Fruit fly (Drosophila melanogaster) whole organism, prepupa: ENCODE data around the gene puc.

Experiments
- Blimp-1 ChIP-seq: fragments of 200-800 bp; sonication (Bioruptor generic); optimal IDR thresholded peaks from 3 replicates; lab custom pipeline; 2017; ENCODE audit warnings: missing biosample characterization, missing genetic modification characterization, mild to moderate bottlenecking, moderate library complexity, missing genetic modification reagents
- CG10631 ChIP-seq: fragments of 200-800 bp; sonication (Bioruptor generic); optimal IDR thresholded peaks from 2 replicates; lab custom pipeline; 2016; ENCODE audit warnings: missing biosample characterization, missing genetic modification characterization
- CG10669 ChIP-seq: fragments of 200-800 bp; sonication (Bioruptor generic); optimal IDR thresholded peaks from 3 replicates; lab custom pipeline; 2018; ENCODE audit warnings: missing biosample characterization, mild to moderate bottlenecking, missing genetic modification characterization, moderate library complexity
- CG11294 ChIP-seq: fragments of 200-800 bp; sonication (Bioruptor generic); IDR thresholded peaks from 2 replicates; pipeline ENCODE4 v1.3.6; 2022; ENCODE audit warnings: missing biosample characterization, missing genetic modification characterization
- CG11902 ChIP-seq: fragments of 200-800 bp; sonication (Bioruptor generic); optimal IDR thresholded peaks from 3 replicates; lab custom pipeline; 2016; ENCODE audit warnings: missing biosample characterization, missing genetic modification characterization
- CG15336 ChIP-seq: fragments of 200-800 bp; sonication (Bioruptor generic); IDR thresholded peaks from 2 replicates; pipeline ENCODE4 v1.3.6; 2022; ENCODE audit warnings: missing biosample characterization, missing genetic modification characterization
- CG1621 ChIP-seq: fragments of 200-800 bp; sonication (Bioruptor generic); optimal IDR thresholded peaks from 3 replicates; lab custom pipeline; 2018; ENCODE audit warnings: missing biosample characterization, mild to moderate bottlenecking, missing genetic modification characterization
- CG16779 ChIP-seq: fragments of 200-800 bp; sonication (Bioruptor generic); optimal IDR thresholded peaks from 3 replicates; lab custom pipeline; 2017; ENCODE audit warnings: missing biosample characterization, mild to moderate bottlenecking, missing genetic modification characterization
- CG4318 ChIP-seq: fragments of 200-800 bp; sonication (Bioruptor generic); optimal IDR thresholded peaks from 3 replicates; lab custom pipeline; 2017; ENCODE audit warnings: missing biosample characterization, mild to moderate bottlenecking, missing genetic modification characterization
- CG6163 ChIP-seq: fragments of 200-800 bp; sonication (Bioruptor generic); IDR thresholded peaks from 3 replicates; pipeline ENCODE4 v1.3.6; 2022; ENCODE audit warnings: missing biosample characterization, missing genetic modification characterization
- CG6792 ChIP-seq: fragments of 200-800 bp; sonication (Bioruptor generic); optimal IDR thresholded peaks from 3 replicates; lab custom pipeline; 2016; ENCODE audit warnings: missing biosample characterization, missing genetic modification characterization
- CG6808 ChIP-seq: fragments of 200-800 bp; sonication (Bioruptor generic); optimal IDR thresholded peaks from 3 replicates; lab custom pipeline; 2017; ENCODE audit warnings: missing biosample characterization, missing genetic modification characterization, mild to moderate bottlenecking, moderate library complexity, missing genetic modification reagents
- CG8119 ChIP-seq: fragments of 200-800 bp; sonication (Bioruptor generic); IDR thresholded peaks from 3 replicates; pipeline ENCODE4 v1.3.6; 2022; ENCODE audit warnings: missing biosample characterization, missing genetic modification characterization
- CG8632 ChIP-seq: fragments of 200-800 bp; sonication (Bioruptor generic); optimal IDR thresholded peaks from 3 replicates; lab custom pipeline; 2016; ENCODE audit warnings: missing biosample characterization, missing genetic modification characterization
- CG9139 ChIP-seq: fragments of 200-800 bp; sonication (Bioruptor generic); optimal IDR thresholded peaks from 3 replicates; lab custom pipeline; 2017; ENCODE audit warnings: missing biosample characterization, mild to moderate bottlenecking, missing genetic modification characterization
- Eip75B ChIP-seq: fragments of 200-800 bp; sonication (Bioruptor generic); optimal IDR thresholded peaks from 3 replicates; lab custom pipeline; 2016; ENCODE audit warnings: missing biosample characterization, missing genetic modification characterization
- Eip78C ChIP-seq: fragments of 200-800 bp; sonication (Bioruptor generic); peaks from one replicate; lab custom pipeline; 2016; ENCODE audit warnings: missing biosample characterization, missing genetic modification characterization
- Eip93F ChIP-seq: fragments of 200-800 bp; sonication (Bioruptor generic); optimal IDR thresholded peaks from 2 replicates; lab custom pipeline; 2016; ENCODE audit warnings: missing biosample characterization, mild to moderate bottlenecking, missing genetic modification characterization
- Ets96B ChIP-seq: fragments of 200-800 bp; optimal IDR thresholded peaks from 2 replicates; lab custom pipeline; 2019; ENCODE audit warnings: missing biosample characterization, mild to moderate bottlenecking, missing genetic modification characterization, moderate library complexity
- Hr39 ChIP-seq: fragments of 200-800 bp; sonication (Bioruptor generic); optimal IDR thresholded peaks from 2 replicates; lab custom pipeline; 2016; ENCODE audit warnings: missing biosample characterization, missing genetic modification characterization
- Hr4 ChIP-seq: fragments of 200-800 bp; sonication (Bioruptor generic); optimal IDR thresholded peaks from 3 replicates; lab custom pipeline; 2016; ENCODE audit warnings: missing biosample characterization, missing genetic modification characterization
- Met ChIP-seq: fragments of 200-800 bp; sonication (Bioruptor generic); optimal IDR thresholded peaks from 3 replicates; lab custom pipeline; 2016; ENCODE audit warnings: missing biosample characterization, missing genetic modification characterization
- Smox ChIP-seq: fragments of 200-800 bp; sonication (Bioruptor generic); optimal IDR thresholded peaks from 3 replicates; lab custom pipeline; 2016; ENCODE audit warnings: missing biosample characterization, missing genetic modification characterization
- Sox14 ChIP-seq: fragments of 200-800 bp; sonication (Bioruptor generic); optimal IDR thresholded peaks from 3 replicates; lab custom pipeline; 2016; ENCODE audit warnings: missing biosample characterization, missing genetic modification characterization
- achi ChIP-seq: fragments of 200-800 bp; sonication (Bioruptor generic); optimal IDR thresholded peaks from 3 replicates; lab custom pipeline; 2016; ENCODE audit warnings: missing biosample characterization, missing genetic modification characterization
- acj6 ChIP-seq: fragments of 200-800 bp; sonication (Bioruptor generic); optimal IDR thresholded peaks from 3 replicates; lab custom pipeline; 2016; ENCODE audit warnings: missing biosample characterization, missing genetic modification characterization
- dac ChIP-seq: fragments of 200-800 bp; sonication (Bioruptor generic); optimal IDR thresholded peaks from 2 replicates; lab custom pipeline; 2017; ENCODE audit warnings: missing biosample characterization, mild to moderate bottlenecking, missing genetic modification characterization
- dsx ChIP-seq: fragments of 200-800 bp; optimal IDR thresholded peaks from 3 replicates; lab custom pipeline; 2019; ENCODE audit warnings: missing biosample characterization, mild to moderate bottlenecking, missing genetic modification characterization, moderate library complexity; ENCODE audit not compliant: poor library complexity, severe bottlenecking
- eg ChIP-seq: fragments of 200-800 bp; sonication (Bioruptor generic); IDR thresholded peaks from 3 replicates; pipeline ENCODE4 v1.3.6; 2022; ENCODE audit warnings: missing biosample characterization, missing genetic modification characterization
- esn ChIP-seq: fragments of 200-800 bp; sonication (Bioruptor generic); optimal IDR thresholded peaks from 2 replicates; lab custom pipeline; 2016; ENCODE audit warnings: missing biosample characterization, mild to moderate bottlenecking, missing genetic modification characterization, moderate library complexity
- fd85E ChIP-seq: fragments of 200-800 bp; sonication (Bioruptor generic); optimal IDR thresholded peaks from 3 replicates; lab custom pipeline; 2016; ENCODE audit warnings: missing biosample characterization, missing genetic modification characterization
- net ChIP-seq: fragments of 200-800 bp; sonication (Bioruptor generic); optimal IDR thresholded peaks from 3 replicates; lab custom pipeline; 2016; ENCODE audit warnings: missing biosample characterization, missing genetic modification characterization
- pdm3 ChIP-seq: fragments of 200-800 bp; sonication (Bioruptor generic); optimal IDR thresholded peaks from 3 replicates; lab custom pipeline; 2016; ENCODE audit warnings: missing biosample characterization, missing genetic modification characterization
- spab ChIP-seq: fragments of 200-800 bp; sonication (Bioruptor generic); optimal IDR thresholded peaks from 2 replicates; lab custom pipeline; 2017; ENCODE audit warnings: missing biosample characterization, mild to moderate bottlenecking, missing genetic modification characterization, missing genetic modification reagents
- ss ChIP-seq, 2 experiments: fragments of 200-800 bp; sonication (Bioruptor generic); optimal IDR thresholded peaks; 2 replicates in 1 of 2; 3 replicates in 1 of 2; lab custom pipeline; 2017 to 2018; ENCODE audit warnings: mild to moderate bottlenecking in 2 of 2, missing biosample characterization in 2 of 2, missing genetic modification characterization in 2 of 2, moderate library complexity in 1 of 2
- svp ChIP-seq: fragments of 200-800 bp; sonication (Bioruptor generic); peaks from one replicate; lab custom pipeline; 2016; ENCODE audit warnings: missing biosample characterization, missing genetic modification characterization
- topi ChIP-seq: fragments of 200-800 bp; sonication (Bioruptor generic); optimal IDR thresholded peaks from 3 replicates; lab custom pipeline; 2016; ENCODE audit warnings: missing biosample characterization, missing genetic modification characterization
- vri ChIP-seq: fragments of 200-800 bp; sonication (Bioruptor generic); optimal IDR thresholded peaks from 3 replicates; lab custom pipeline; 2016; ENCODE audit warnings: missing biosample characterization, mild to moderate bottlenecking, missing genetic modification characterization

puc gene

DNA sequence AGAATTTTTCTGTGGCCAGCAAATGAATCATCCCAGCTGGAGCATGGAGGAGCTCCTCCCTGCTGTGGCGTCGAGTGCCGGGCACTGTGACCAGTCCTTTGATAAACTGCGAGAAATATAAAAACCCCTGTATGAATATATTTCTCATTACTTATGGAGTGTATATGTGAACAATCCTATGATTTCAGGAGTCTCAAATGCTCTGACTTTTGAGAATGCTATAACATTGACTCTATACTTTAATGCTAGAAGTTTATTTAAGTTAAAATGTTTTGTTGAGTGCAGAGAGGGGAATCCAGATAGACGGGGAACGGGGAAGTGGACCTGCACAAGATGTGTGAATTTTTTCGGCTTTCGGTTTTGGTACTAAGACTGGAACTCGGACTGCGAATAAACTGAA, 37.0 kb downstream of the puc start (continued):
- no peak for TF ChIP-seq dsx (GFP tag; lab: Kevin White, UChicago)
- peak; percentile 72 for TF ChIP-seq Sox14
- TF ChIP-seq CG6792, result peak; percentile 25
- peak; percentile 44 for TF ChIP-seq acj6 (GFP tag; lab: Kevin White, UChicago)
- no peak for TF ChIP-seq CG11294
- 0 out of 3 replicates have a peak, but pooled peaks have one; percentile 23 for TF ChIP-seq CG8119 (GFP tag; lab: Robert Waterston, UW)
- TF ChIP-seq net (GFP tag; lab: Kevin White, UChicago), result no peak
- peak; percentile 78 for TF ChIP-seq Hr39
- peak; percentile 12 for TF ChIP-seq CG11902 (GFP tag; lab: Kevin White, UChicago)
- TF ChIP-seq CG9139 (GFP tag; lab: Kevin White, UChicago), result no peak

DNA sequence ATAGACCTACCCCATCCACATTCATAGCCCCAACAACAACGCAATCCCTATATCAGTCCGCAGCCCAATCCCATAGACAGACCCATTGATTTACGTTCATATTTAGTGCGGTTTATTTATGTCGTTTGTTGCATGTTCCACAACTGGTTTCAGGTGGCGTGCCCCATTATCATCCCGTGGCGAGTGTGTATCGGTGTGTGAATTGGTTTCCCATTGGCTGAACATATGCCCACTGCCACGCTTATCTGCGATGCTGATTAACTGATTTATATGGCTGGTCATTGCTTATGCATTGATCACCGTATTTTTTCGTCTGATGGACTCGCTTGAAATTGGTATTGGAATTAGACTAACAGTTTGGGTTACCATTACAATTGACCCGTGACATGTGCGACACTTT, 40.6 kb downstream of the puc start:
- TF ChIP-seq ss (GFP tag; optimal IDR thresholded peaks at IDR 0.05; lab: Kevin White, UChicago), result peak in 1 of 2 experiments; percentile 60
- TF ChIP-seq Ets96B (tag; lab: Kevin White, UChicago), result no peak
- no peak for TF ChIP-seq svp (GFP tag; lab: Kevin White, UChicago)
- TF ChIP-seq spab (GFP tag; lab: Kevin White, UChicago), result no peak
- TF ChIP-seq Hr4 (GFP tag; lab: Kevin White, UChicago), result no peak

DNA sequence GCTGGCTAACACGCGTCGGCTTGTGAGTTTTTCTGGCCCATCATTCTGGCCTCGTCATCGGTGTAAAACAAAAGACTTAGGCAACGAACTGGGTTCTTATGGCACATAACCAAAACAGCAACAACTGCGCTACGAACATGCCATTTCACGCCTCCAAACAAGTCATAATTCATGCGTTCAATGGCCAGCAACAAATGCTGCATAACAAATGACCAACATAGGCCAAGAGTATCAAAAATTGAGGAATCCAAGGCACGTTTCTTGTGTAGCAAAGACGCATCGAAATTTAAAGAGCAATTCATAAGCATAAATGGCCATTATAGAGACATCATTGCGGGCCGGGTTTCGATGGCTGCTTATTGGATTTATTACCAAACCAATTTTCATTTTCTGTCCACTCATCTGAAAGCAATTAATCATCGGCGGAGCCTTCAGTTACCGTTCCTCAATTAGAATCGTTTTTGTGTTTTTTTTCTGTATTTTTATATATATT, 41.8 kb downstream of the puc start:
- TF ChIP-seq Eip78C (GFP tag; lab: Kevin White, UChicago) (no peak), fd85E (GFP tag; lab: Kevin White, UChicago) (no peak), Smox (GFP tag; lab: Kevin White, UChicago) (no peak), CG6163 (GFP tag; lab: Robert Waterston, UW) (no peak), dsx (GFP tag; lab: Kevin White, UChicago) (no peak), CG11902 (GFP tag; lab: Kevin White, UChicago) (no peak), net (GFP tag; lab: Kevin White, UChicago) (no peak), CG6808 (no peak), CG1621 (tag; lab: Kevin White, UChicago) (no peak), CG11294 (no peak), ss (GFP tag; optimal IDR thresholded peaks at IDR 0.05; lab: Kevin White, UChicago) (no peak), vri (no peak), Eip93F (GFP tag; lab: Kevin White, UChicago) (no peak), topi (GFP tag; lab: Kevin White, UChicago) (no peak)

dm6 chr3R:8149003-8149402, 43.9 kb downstream of the puc start:
- TF ChIP-seq Smox (GFP tag; lab: Kevin White, UChicago) (no peak), CG8632 (GFP tag; lab: Kevin White, UChicago) (no peak), CG15336 (no peak), pdm3 (GFP tag; lab: Kevin White, UChicago) (no peak), CG11294 (no peak), CG6808 (no peak), Met (GFP tag; lab: Kevin White, UChicago) (no peak), achi (no peak), Eip78C (GFP tag; lab: Kevin White, UChicago) (peak; percentile 52)

DNA sequence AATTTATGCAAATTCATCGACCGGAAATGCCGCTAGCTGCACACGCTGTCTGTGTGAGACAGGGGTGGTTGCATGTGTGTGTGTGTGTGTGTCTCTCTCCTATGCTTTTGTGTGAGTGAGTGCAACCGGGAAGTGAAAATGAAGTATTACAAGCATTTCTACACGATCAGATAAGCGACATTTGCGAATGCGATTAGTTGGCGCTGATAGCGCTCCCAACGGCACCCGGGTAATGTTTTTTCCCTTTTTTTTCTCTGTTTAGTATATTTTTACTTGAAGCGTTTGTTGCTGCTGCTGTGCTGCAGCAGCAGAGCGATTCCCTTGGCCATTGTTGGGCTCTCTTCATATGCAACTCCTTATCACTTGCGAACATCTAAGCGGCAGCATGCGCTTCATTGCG, 44.9 kb downstream of the puc start:
- no peak for TF ChIP-seq CG16779 (tag; lab: Kevin White, UChicago)
- TF ChIP-seq eg, result no peak
- TF ChIP-seq dac, result no peak
- no peak for TF ChIP-seq CG6792
- no peak for TF ChIP-seq CG11294
- no peak for TF ChIP-seq esn (GFP tag; lab: Kevin White, UChicago)
- no peak for TF ChIP-seq CG4318 (GFP tag; lab: Kevin White, UChicago)
- TF ChIP-seq Blimp-1 (GFP tag; lab: Kevin White, UChicago), result no peak
- TF ChIP-seq Eip75B (GFP tag; lab: Kevin White, UChicago), result no peak
- no peak for TF ChIP-seq vri
- TF ChIP-seq CG10669 (GFP tag; lab: Kevin White, UChicago), result no peak
- TF ChIP-seq CG10631 (GFP tag; lab: Kevin White, UChicago), result no peak
